Fruit fly (Drosophila melanogaster): ENCODE results near the gene nAChRalpha3.

The nAChRalpha3 gene

dm6 chrX:8243251-8243650 lies 123.7 kb downstream of the nAChRalpha3 start:
- TF ChIP-seq EcR (GFP tag; optimal IDR thresholded peaks at IDR 0.05) (no peak), CG32121 (GFP tag; IDR thresholded peaks at IDR 0.05) (no peak), Ets98B (GFP tag; IDR thresholded peaks at IDR 0.05) (no peak), fd96Ca (GFP tag; IDR thresholded peaks at IDR 0.05) (no peak), gl (tag; optimal IDR thresholded peaks at IDR 0.05) (no peak), Pif1A (GFP tag; optimal IDR thresholded peaks at IDR 0.05) (no peak), CG8301 (tag; optimal IDR thresholded peaks at IDR 0.05) (no peak), Snoo (tag; optimal IDR thresholded peaks at IDR 0.05) (no peak)

DNA sequence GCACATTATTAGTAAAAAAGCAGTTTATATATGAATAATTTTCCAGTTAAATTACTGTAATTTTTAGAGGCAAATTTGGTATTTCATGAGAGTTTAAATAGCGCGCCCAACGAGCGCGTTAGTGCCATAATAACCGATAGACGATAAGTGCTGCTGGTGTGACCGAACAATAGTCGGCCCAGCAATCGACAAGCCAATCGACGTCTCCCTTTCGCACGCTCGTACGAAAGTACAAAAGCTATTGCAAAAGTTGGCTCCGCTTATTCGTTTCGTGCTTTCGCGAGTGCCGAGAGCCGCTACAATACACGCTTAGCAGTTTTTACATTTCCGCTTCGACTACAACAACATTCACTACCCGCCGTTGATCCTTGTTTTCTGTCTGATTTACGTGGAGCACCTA lies 124.7 kb downstream of the nAChRalpha3 start, which contains the start of gene Trxr1:
Gene Trxr1 (plus strand): TSS at position 231 of the 400 bp plus-strand sequence.
- TF ChIP-seq CG8159 (tag; optimal IDR thresholded peaks at IDR 0.05): peak; percentile 16
- TF ChIP-seq CG4496 (GFP tag; IDR thresholded peaks at IDR 0.05): 0 out of 3 replicates have a peak, but pooled peaks have one; percentile 50
- peak; percentile 5 for TF ChIP-seq CG15710 (tag; optimal IDR thresholded peaks at IDR 0.05)
- no peak for TF ChIP-seq fd96Ca (GFP tag; IDR thresholded peaks at IDR 0.05)
- no peak for TF ChIP-seq CG17806 (tag; optimal IDR thresholded peaks at IDR 0.05)
- TF ChIP-seq D1 (tag; optimal IDR thresholded peaks at IDR 0.05): no peak

dm6 chrX:8240431-8240830 lies 126.5 kb downstream of the nAChRalpha3 start, which contains the start of gene CG2147:
Gene CG2147, plus strand, starts transcription at chrX:8240684.
- TF ChIP-seq fd96Ca (GFP tag; IDR thresholded peaks at IDR 0.05) (no peak), rn (GFP tag; IDR thresholded peaks at IDR 0.05) (no peak), Ets98B (GFP tag; IDR thresholded peaks at IDR 0.05) (no peak), CG13204 (GFP tag; optimal IDR thresholded peaks at IDR 0.05) (no peak), gl (tag; optimal IDR thresholded peaks at IDR 0.05) (no peak), CG8159 (tag; optimal IDR thresholded peaks at IDR 0.05) (no peak), Pif1A (GFP tag; optimal IDR thresholded peaks at IDR 0.05) (no peak), CG12605 (GFP tag; IDR thresholded peaks at IDR 0.05) (no peak), CG9948 (tag; optimal IDR thresholded peaks at IDR 0.05) (no peak), CG17806 (tag; optimal IDR thresholded peaks at IDR 0.05) (no peak), Pif1B (GFP tag; optimal IDR thresholded peaks at IDR 0.05) (no peak), CG8301 (tag; optimal IDR thresholded peaks at IDR 0.05) (no peak), CG15710 (tag; optimal IDR thresholded peaks at IDR 0.05) (no peak), D1 (tag; optimal IDR thresholded peaks at IDR 0.05) (no peak), EcR (GFP tag; optimal IDR thresholded peaks at IDR 0.05) (no peak), CG32121 (GFP tag; IDR thresholded peaks at IDR 0.05) (no peak), Snoo (tag; optimal IDR thresholded peaks at IDR 0.05) (no peak), CG10348 (GFP tag; IDR thresholded peaks at IDR 0.05) (no peak)

- TF ChIP-seq CG8301 (tag; optimal IDR thresholded peaks at IDR 0.05) (no peak), rn (GFP tag; IDR thresholded peaks at IDR 0.05) (no peak), CG34367 (tag; optimal IDR thresholded peaks at IDR 0.05) (no peak), CG12605 (GFP tag; IDR thresholded peaks at IDR 0.05) (no peak)
Measured at dm6 chrX:8233915-8234565, 132.9 kb downstream of the nAChRalpha3 start.

dm6 chrX:8233167-8233566 lies 133.8 kb downstream of the nAChRalpha3 start:
- TF ChIP-seq fd96Ca (GFP tag; IDR thresholded peaks at IDR 0.05) (peak; percentile 65; the same call in 2 of the 3 replicates), CG14655 (GFP tag; optimal IDR thresholded peaks at IDR 0.05) (no peak), rn (GFP tag; IDR thresholded peaks at IDR 0.05) (no peak), CG4496 (GFP tag; IDR thresholded peaks at IDR 0.05) (no peak), Ets98B (GFP tag; IDR thresholded peaks at IDR 0.05) (peak; percentile 63; the same call in 1 of the 2 replicates), Pif1B (GFP tag; optimal IDR thresholded peaks at IDR 0.05) (no peak), EcR (GFP tag; optimal IDR thresholded peaks at IDR 0.05) (no peak), Pif1A (GFP tag; optimal IDR thresholded peaks at IDR 0.05) (no peak), CG32121 (GFP tag; IDR thresholded peaks at IDR 0.05) (peak; percentile 60)

DNA sequence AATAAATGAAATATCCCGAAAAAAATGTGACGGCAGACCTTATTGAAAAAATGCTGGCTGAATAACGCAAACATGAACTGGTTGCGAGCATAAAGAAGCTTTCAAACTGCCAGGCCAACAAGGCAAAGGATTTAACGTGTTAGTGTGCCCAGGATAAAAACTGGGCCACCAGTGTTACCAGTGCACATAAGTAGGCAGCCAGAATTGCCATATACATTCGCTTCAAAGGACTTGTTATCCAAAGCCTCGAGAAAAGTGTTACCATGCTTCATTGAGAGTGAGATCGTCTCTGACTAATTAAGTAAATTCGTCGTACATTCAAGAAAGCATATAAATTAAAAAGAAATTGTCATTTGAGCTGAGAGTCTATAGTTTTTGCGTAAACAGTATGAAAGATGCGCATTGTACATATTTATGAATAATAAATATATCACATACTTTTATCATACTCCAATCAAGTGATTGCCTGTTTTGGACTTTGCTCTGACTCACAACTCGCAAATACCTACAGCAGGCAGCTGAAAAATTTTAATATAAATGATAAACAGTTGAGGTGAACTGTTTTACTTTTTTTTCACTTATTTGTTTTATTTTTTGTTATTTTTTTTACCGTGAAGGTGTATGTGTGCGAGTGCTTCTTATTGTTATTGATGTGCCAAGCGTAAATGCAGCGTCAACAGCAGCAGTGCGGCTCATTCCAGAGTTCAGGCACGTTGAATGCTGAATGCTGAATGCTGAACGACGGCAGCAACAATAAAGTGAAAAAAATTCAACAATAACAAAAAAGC lies 135.5 kb downstream of the nAChRalpha3 start:
- no peak for TF ChIP-seq CG10348 (GFP tag; IDR thresholded peaks at IDR 0.05)
- TF ChIP-seq gl (tag; optimal IDR thresholded peaks at IDR 0.05): peak; percentile 49
- TF ChIP-seq CG4496 (GFP tag; IDR thresholded peaks at IDR 0.05): no peak
- TF ChIP-seq Snoo (tag; optimal IDR thresholded peaks at IDR 0.05): peak; percentile 24
- TF ChIP-seq CG34367 (tag; optimal IDR thresholded peaks at IDR 0.05): peak; percentile 7
- TF ChIP-seq Pif1B (GFP tag; optimal IDR thresholded peaks at IDR 0.05): peak; percentile 4
- peak; percentile 15 for TF ChIP-seq CG15710 (tag; optimal IDR thresholded peaks at IDR 0.05)
- TF ChIP-seq Pif1A (GFP tag; optimal IDR thresholded peaks at IDR 0.05): peak; percentile 35

Data from whole organism, pupa.